Fruit fly (Drosophila melanogaster) whole organism, adult: ENCODE data around the gene CG7139.

Experiments used
- CG11617 ChIP-seq: fragments of 200-800 bp; sonication (Bioruptor generic); optimal IDR thresholded peaks from 2 replicates; lab custom pipeline; 2017; ENCODE audit warnings: mild to moderate bottlenecking, missing biosample characterization, missing genetic modification reagents, missing genetic modification characterization
- CG12768 ChIP-seq: fragments of 200-800 bp; sonication (Bioruptor generic); optimal IDR thresholded peaks from 2 replicates; lab custom pipeline; 2017; ENCODE audit warnings: missing biosample characterization, missing genetic modification characterization, mild to moderate bottlenecking, moderate library complexity, missing genetic modification reagents
- CG14711 ChIP-seq: fragments of 200-800 bp; sonication (Bioruptor generic); optimal IDR thresholded peaks from 2 replicates; lab custom pipeline; 2018; ENCODE audit warnings: missing biosample characterization, mild to moderate bottlenecking, missing genetic modification characterization, moderate library complexity
- CG1620 ChIP-seq: fragments of 200-800 bp; sonication (Bioruptor generic); optimal IDR thresholded peaks from 2 replicates; lab custom pipeline; 2016; ENCODE audit warnings: missing biosample characterization, missing genetic modification characterization
- CG33017 ChIP-seq: fragments of 200-800 bp; sonication (Bioruptor generic); optimal IDR thresholded peaks from 2 replicates; lab custom pipeline; 2018; ENCODE audit warnings: missing biosample characterization, mild to moderate bottlenecking, missing genetic modification characterization, moderate library complexity
- CG5204 ChIP-seq: fragments of 200-800 bp; sonication (Bioruptor generic); optimal IDR thresholded peaks from 2 replicates; lab custom pipeline; 2016; ENCODE audit warnings: missing biosample characterization, missing genetic modification characterization
- CG7045 ChIP-seq: fragments of 200-800 bp; sonication (Bioruptor generic); optimal IDR thresholded peaks from 2 replicates; lab custom pipeline; 2017; ENCODE audit warnings: missing biosample characterization, mild to moderate bottlenecking, missing genetic modification characterization
- CG7101 ChIP-seq: fragments of 200-800 bp; sonication (Bioruptor generic); optimal IDR thresholded peaks from 2 replicates; lab custom pipeline; 2018; ENCODE audit warnings: missing biosample characterization, mild to moderate bottlenecking, missing genetic modification characterization, moderate library complexity
- Clk ChIP-seq: fragments of 200-800 bp; sonication (Bioruptor generic); optimal IDR thresholded peaks from 2 replicates; lab custom pipeline; 2017; ENCODE audit warnings: missing biosample characterization, missing genetic modification characterization
- Crg-1 ChIP-seq: fragments of 200-800 bp; sonication (Bioruptor generic); optimal IDR thresholded peaks from 2 replicates; lab custom pipeline; 2016; ENCODE audit warnings: missing biosample characterization, missing genetic modification characterization
- Hr96 ChIP-seq: fragments of 200-800 bp; sonication (Bioruptor generic); optimal IDR thresholded peaks from 2 replicates; lab custom pipeline; 2016; ENCODE audit warnings: missing biosample characterization, missing genetic modification characterization
- Mnt ChIP-seq: fragments of 200-800 bp; sonication (Bioruptor generic); optimal IDR thresholded peaks from 2 replicates; lab custom pipeline; 2016; ENCODE audit warnings: missing biosample characterization, mild to moderate bottlenecking, missing genetic modification characterization
- bab1 ChIP-seq: fragments of 200-800 bp; sonication (Bioruptor generic); optimal IDR thresholded peaks from 3 replicates; lab custom pipeline; 2019; ENCODE audit warnings: missing biosample characterization, mild to moderate bottlenecking, missing genetic modification characterization, moderate library complexity
- cic ChIP-seq: fragments of 200-800 bp; sonication (Bioruptor generic); optimal IDR thresholded peaks from 2 replicates; lab custom pipeline; 2017; ENCODE audit warnings: missing biosample characterization, mild to moderate bottlenecking, missing genetic modification characterization, moderate library complexity
- cnc ChIP-seq, 2 experiments: fragments of >200 bp; optimal IDR thresholded peaks; 2 replicates each; lab custom pipeline; 2017
- kay ChIP-seq: fragments of 200-800 bp; sonication (Bioruptor generic); peaks from one replicate; lab custom pipeline; 2016; ENCODE audit warnings: missing biosample characterization, missing genetic modification characterization, borderline replicate concordance
- ovo ChIP-seq: fragments of 200-800 bp; sonication (Bioruptor generic); optimal IDR thresholded peaks from 2 replicates; lab custom pipeline; 2016; ENCODE audit warnings: missing biosample characterization, missing genetic modification characterization
- pad ChIP-seq: fragments of 200-800 bp; sonication (Bioruptor generic); optimal IDR thresholded peaks from 3 replicates; lab custom pipeline; 2017; ENCODE audit warnings: missing biosample characterization, missing genetic modification characterization, mild to moderate bottlenecking, moderate library complexity, missing genetic modification reagents
- tj ChIP-seq: fragments of 200-800 bp; sonication (Bioruptor generic); optimal IDR thresholded peaks from 3 replicates; lab custom pipeline; 2017; ENCODE audit warnings: missing biosample characterization, mild to moderate bottlenecking, missing genetic modification characterization, moderate library complexity
- toe ChIP-seq: fragments of 200-800 bp; sonication (Bioruptor generic); optimal IDR thresholded peaks from 2 replicates; lab custom pipeline; 2016; ENCODE audit warnings: missing biosample characterization, missing genetic modification characterization

The CG7139 gene

dm6 chr3L:22071687-22072394, at the start of gene CG7139:
Gene CG7139 (minus strand): TSS chr3L:22071848.
- TF ChIP-seq CG7045 (GFP tag; lab: Kevin White, UChicago) (no peak), cic (GFP tag; lab: Kevin White, UChicago) (peak; percentile 11), CG33017 (tag; lab: Kevin White, UChicago) (no peak), Crg-1 (GFP tag; lab: Kevin White, UChicago) (no peak), pad (GFP tag; lab: Kevin White, UChicago) (no peak), CG5204 (GFP tag; lab: Kevin White, UChicago) (no peak), ovo (GFP tag; lab: Kevin White, UChicago) (no peak), toe (GFP tag; lab: Kevin White, UChicago) (peak; percentile 62), CG1620 (no peak), cnc (optimal IDR thresholded peaks at IDR 0.05; lab: Kevin White, UChicago) (no peak), Hr96 (peak; percentile 30), CG7101 (tag; lab: Kevin White, UChicago) (no peak), tj (GFP tag; lab: Kevin White, UChicago) (peak; percentile 87), CG14711 (tag; lab: Kevin White, UChicago) (no peak), Mnt (GFP tag; lab: Kevin White, UChicago) (peak; percentile 15), kay (GFP tag; lab: Kevin White, UChicago) (peak; percentile 95), Clk (no peak), bab1 (GFP tag; lab: Kevin White, UChicago) (peak; percentile 49), CG12768 (GFP tag; lab: Kevin White, UChicago) (peak; percentile 5), CG11617 (peak; percentile 31)

dm6 chr3L:22113186-22113585, 41.5 kb upstream of the CG7139 start:
- TF ChIP-seq CG14711 (tag; lab: Kevin White, UChicago), result no peak

dm6 chr3L:22109903-22110302, 38.3 kb upstream of the CG7139 start:
- TF ChIP-seq cic (GFP tag; lab: Kevin White, UChicago), result no peak
- TF ChIP-seq ovo (GFP tag; lab: Kevin White, UChicago), result no peak

dm6 chr3L:22106704-22107103, 35.1 kb upstream of the CG7139 start:
- no peak for TF ChIP-seq cnc (optimal IDR thresholded peaks at IDR 0.05; lab: Kevin White, UChicago)
- no peak for TF ChIP-seq toe (GFP tag; lab: Kevin White, UChicago)
- TF ChIP-seq tj (GFP tag; lab: Kevin White, UChicago), result no peak
- no peak for TF ChIP-seq CG33017 (tag; lab: Kevin White, UChicago)
- TF ChIP-seq CG1620, result no peak
- TF ChIP-seq ovo (GFP tag; lab: Kevin White, UChicago), result no peak
- no peak for TF ChIP-seq cic (GFP tag; lab: Kevin White, UChicago)
- no peak for TF ChIP-seq Clk
- no peak for TF ChIP-seq bab1 (GFP tag; lab: Kevin White, UChicago)

dm6 chr3L:22094308-22094866, 22.7 kb upstream of the CG7139 start:
- TF ChIP-seq CG7101 (tag; lab: Kevin White, UChicago) (no peak), CG14711 (tag; lab: Kevin White, UChicago) (no peak), Hr96 (no peak), Crg-1 (GFP tag; lab: Kevin White, UChicago) (no peak), kay (GFP tag; lab: Kevin White, UChicago) (no peak), cic (GFP tag; lab: Kevin White, UChicago) (no peak)

dm6 chr3L:22091339-22091738, 19.7 kb upstream of the CG7139 start:
- TF ChIP-seq Hr96 (no peak), tj (GFP tag; lab: Kevin White, UChicago) (no peak), ovo (GFP tag; lab: Kevin White, UChicago) (no peak), CG11617 (no peak), kay (GFP tag; lab: Kevin White, UChicago) (no peak), CG7101 (tag; lab: Kevin White, UChicago) (no peak), CG7045 (GFP tag; lab: Kevin White, UChicago) (no peak), Clk (no peak), pad (GFP tag; lab: Kevin White, UChicago) (no peak), Crg-1 (GFP tag; lab: Kevin White, UChicago) (no peak), toe (GFP tag; lab: Kevin White, UChicago) (no peak), bab1 (GFP tag; lab: Kevin White, UChicago) (no peak), CG14711 (tag; lab: Kevin White, UChicago) (no peak), CG12768 (GFP tag; lab: Kevin White, UChicago) (no peak)

dm6 chr3L:22083131-22083648, 11.5 kb upstream of the CG7139 start:
- no peak for TF ChIP-seq kay (GFP tag; lab: Kevin White, UChicago)
- TF ChIP-seq cnc (optimal IDR thresholded peaks at IDR 0.05; lab: Kevin White, UChicago), result no peak
- TF ChIP-seq CG11617, result no peak
- TF ChIP-seq toe (GFP tag; lab: Kevin White, UChicago), result no peak
- TF ChIP-seq Hr96, result no peak
- no peak for TF ChIP-seq tj (GFP tag; lab: Kevin White, UChicago)
- no peak for TF ChIP-seq Crg-1 (GFP tag; lab: Kevin White, UChicago)
- TF ChIP-seq CG33017 (tag; lab: Kevin White, UChicago), result no peak
- no peak for TF ChIP-seq pad (GFP tag; lab: Kevin White, UChicago)
- TF ChIP-seq CG7045 (GFP tag; lab: Kevin White, UChicago), result no peak
- TF ChIP-seq CG1620, result no peak
